Worm (Caenorhabditis elegans) whole organism, late embryonic: ENCODE measurements around the gene E02H9.9.

Source experiments
- F13H6.1 ChIP-seq: sonication (generic microtip); optimal IDR thresholded peaks from 2 replicates; lab custom pipeline; 2016; ENCODE audit warnings: missing genetic modification characterization, missing compliant biosample characterization
- K02D7.2 ChIP-seq: sonication (generic microtip); optimal IDR thresholded peaks from 2 replicates; lab custom pipeline; 2017; ENCODE audit warnings: mild to moderate bottlenecking, missing genetic modification characterization, missing compliant biosample characterization
- K09A11.1 ChIP-seq: sonication (generic microtip); optimal IDR thresholded peaks from 2 replicates; lab custom pipeline; 2017; ENCODE audit warnings: antibody characterized with exemption, mild to moderate bottlenecking, missing genetic modification characterization, missing compliant biosample characterization; ENCODE audit not compliant: insufficient read depth
- T23F11.4 ChIP-seq: fragments of 200-800 bp; sonication (Bioruptor generic); optimal IDR thresholded peaks from 2 replicates; lab custom pipeline; 2018; ENCODE audit warnings: mild to moderate bottlenecking, missing genetic modification characterization, missing compliant biosample characterization
- ceh-14 ChIP-seq: sonication (generic microtip); optimal IDR thresholded peaks from 2 replicates; lab custom pipeline; 2016; ENCODE audit warnings: missing genotype, missing genetic modification characterization, missing compliant biosample characterization
- ceh-19 ChIP-seq: fragments of 200-800 bp; sonication (Bioruptor generic); optimal IDR thresholded peaks from 2 replicates; lab custom pipeline; 2018; ENCODE audit warnings: mild to moderate bottlenecking, missing genetic modification characterization, missing compliant biosample characterization
- ceh-30 ChIP-seq: fragments of 150-350 bp; optimal IDR thresholded peaks from 2 replicates; lab custom pipeline; 2014; ENCODE audit warnings: missing biosample characterization, missing genetic modification characterization
- ceh-31 ChIP-seq: sonication (generic microtip); optimal IDR thresholded peaks from 2 replicates; lab custom pipeline; 2016; ENCODE audit warnings: missing genetic modification characterization, missing compliant biosample characterization
- ceh-34 ChIP-seq: sonication (generic microtip); optimal IDR thresholded peaks from 2 replicates; lab custom pipeline; 2016; ENCODE audit warnings: mild to moderate bottlenecking, missing genetic modification characterization, missing compliant biosample characterization
- ceh-45 ChIP-seq: fragments of 200-800 bp; sonication (Bioruptor generic); IDR thresholded peaks from 2 replicates; pipeline ENCODE4 v1.3.6; 2022; ENCODE audit warnings: missing genetic modification reagents, missing genetic modification characterization, missing compliant biosample characterization
- ceh-48 ChIP-seq: sonication (generic microtip); optimal IDR thresholded peaks from 2 replicates; lab custom pipeline; 2016; ENCODE audit warnings: missing genetic modification characterization, inconsistent platforms, missing compliant biosample characterization
- dmd-4 ChIP-seq: sonication (generic microtip); optimal IDR thresholded peaks from 2 replicates; lab custom pipeline; 2016; ENCODE audit warnings: borderline replicate concordance, missing genetic modification characterization, missing compliant biosample characterization
- dve-1 ChIP-seq: sonication (generic microtip); optimal IDR thresholded peaks from 2 replicates; lab custom pipeline; 2017; ENCODE audit warnings: antibody characterized with exemption, mild to moderate bottlenecking, missing genetic modification characterization, missing compliant biosample characterization
- elt-4 ChIP-seq: sonication (generic microtip); optimal IDR thresholded peaks from 2 replicates; lab custom pipeline; 2016; ENCODE audit warnings: missing genetic modification characterization, missing compliant biosample characterization
- ets-4 ChIP-seq: sonication (generic microtip); optimal IDR thresholded peaks from 2 replicates; lab custom pipeline; 2016; ENCODE audit warnings: missing genetic modification characterization, missing compliant biosample characterization
- gmeb-2 ChIP-seq: sonication (generic microtip); optimal IDR thresholded peaks from 2 replicates; lab custom pipeline; 2016; ENCODE audit warnings: missing genetic modification characterization, inconsistent platforms, missing compliant biosample characterization
- hlh-6 ChIP-seq: sonication (generic microtip); optimal IDR thresholded peaks from 2 replicates; lab custom pipeline; 2016; ENCODE audit warnings: missing genotype, missing genetic modification characterization, missing compliant biosample characterization
- hlh-8 ChIP-seq: sonication (generic microtip); optimal IDR thresholded peaks from 2 replicates; lab custom pipeline; 2016; ENCODE audit warnings: missing genotype, missing genetic modification characterization, missing compliant biosample characterization
- mec-3 ChIP-seq: sonication (generic microtip); optimal IDR thresholded peaks from 2 replicates; lab custom pipeline; 2016; ENCODE audit warnings: borderline replicate concordance, missing genetic modification characterization, missing compliant biosample characterization
- nfya-1 ChIP-seq: sonication (generic microtip); optimal IDR thresholded peaks from 2 replicates; lab custom pipeline; 2017; ENCODE audit warnings: missing genetic modification characterization, mild to moderate bottlenecking, missing compliant biosample characterization, antibody characterized with exemption, moderate library complexity
- npax-4 ChIP-seq: sonication (generic microtip); optimal IDR thresholded peaks from 2 replicates; lab custom pipeline; 2016; ENCODE audit warnings: missing genetic modification characterization, missing compliant biosample characterization
- odd-2 ChIP-seq: sonication (generic microtip); optimal IDR thresholded peaks from 2 replicates; lab custom pipeline; 2017; ENCODE audit warnings: antibody characterized with exemption, mild to moderate bottlenecking, missing genetic modification characterization, missing compliant biosample characterization
- pag-3 ChIP-seq: sonication (generic microtip); optimal IDR thresholded peaks from 2 replicates; lab custom pipeline; 2016; ENCODE audit warnings: missing compliant biosample characterization, missing genetic modification characterization, borderline replicate concordance
- pha-4 ChIP-seq: fragments of 150-350 bp; optimal IDR thresholded peaks from 2 replicates; lab custom pipeline; 2018; ENCODE audit warnings: missing biosample characterization, missing genetic modification reagents, missing genetic modification characterization
- ref-2 ChIP-seq: sonication (generic microtip); optimal IDR thresholded peaks from 2 replicates; lab custom pipeline; 2016; ENCODE audit warnings: missing genetic modification characterization, missing compliant biosample characterization
- tbx-2 ChIP-seq: sonication (generic microtip); optimal IDR thresholded peaks from 2 replicates; lab custom pipeline; 2016; ENCODE audit warnings: missing genetic modification characterization, missing compliant biosample characterization
- ttx-3 ChIP-seq: sonication (generic microtip); optimal IDR thresholded peaks from 2 replicates; lab custom pipeline; 2016; ENCODE audit warnings: missing genetic modification reagents, missing genetic modification characterization, missing compliant biosample characterization
- unc-3 ChIP-seq, 2 experiments: fragments of 200-800 bp in 1 of 2; sonication (Bioruptor generic) in 1 of 2; sonication (generic microtip) in 1 of 2; conservative IDR thresholded peaks in 1 of 2; optimal IDR thresholded peaks in 1 of 2; 2 replicates each; pipeline versions ENCODE4 v1.3.6 to Lab custom; 2016 to 2022; ENCODE audit warnings: missing compliant biosample characterization in 2 of 2, missing genetic modification characterization in 2 of 2, missing genetic modification reagents in 1 of 2
- unc-42 ChIP-seq: sonication (generic microtip); optimal IDR thresholded peaks from 2 replicates; lab custom pipeline; 2016; ENCODE audit warnings: missing genotype, missing genetic modification characterization, missing compliant biosample characterization
- unc-55 ChIP-seq: sonication (generic microtip); optimal IDR thresholded peaks from 2 replicates; lab custom pipeline; 2017; ENCODE audit warnings: missing biosample characterization, missing genetic modification reagents, missing genetic modification characterization
- ztf-16 ChIP-seq: sonication (generic microtip); optimal IDR thresholded peaks from 2 replicates; lab custom pipeline; 2017; ENCODE audit warnings: missing genetic modification characterization, missing compliant biosample characterization

E02H9.9 gene

ce11 chrIII:2426122-2426521 is 42.0 kb downstream of the E02H9.9 start, which contains the start of gene W04B5.8:
TSS of gene W04B5.8 (plus strand) at chrIII:2426316.
- TF ChIP-seq tbx-2 (tag; lab: Kevin White, UChicago): peak; percentile 17
- TF ChIP-seq hlh-6 (tag; lab: Kevin White, UChicago): no peak
- no peak for TF ChIP-seq K02D7.2
- TF ChIP-seq nfya-1: peak; percentile 40
- no peak for TF ChIP-seq K09A11.1 (tag; lab: Kevin White, UChicago)
- no peak for TF ChIP-seq ttx-3 (tag; lab: Kevin White, UChicago)
- peak; percentile 11 for TF ChIP-seq unc-42 (tag; lab: Kevin White, UChicago)
- no peak for TF ChIP-seq dve-1 (tag; lab: Kevin White, UChicago)
- no peak for TF ChIP-seq F13H6.1 (tag; lab: Kevin White, UChicago)
- no peak for TF ChIP-seq npax-4 (tag; lab: Kevin White, UChicago)
- peak; percentile 52 for TF ChIP-seq unc-55
- peak; percentile 50 for TF ChIP-seq ceh-31 (tag; lab: Kevin White, UChicago)
- TF ChIP-seq ceh-48 (tag; lab: Kevin White, UChicago): peak; percentile 76

ce11 chrIII:2424783-2425329 is 43.2 kb downstream of the E02H9.9 start:
- TF ChIP-seq dmd-4 (tag; lab: Kevin White, UChicago) (no peak), ref-2 (no peak), pag-3 (tag; lab: Kevin White, UChicago) (no peak), pha-4 (tag; lab: Kevin White, UChicago) (no peak), ceh-45 (GFP tag; lab: Robert Waterston, UW) (no peak), ceh-30 (no peak), gmeb-2 (tag; lab: Kevin White, UChicago) (no peak), ceh-31 (tag; lab: Kevin White, UChicago) (peak; percentile 7)

ce11 chrIII:2423638-2424037 is 44.5 kb downstream of the E02H9.9 start:
- TF ChIP-seq ceh-48 (tag; lab: Kevin White, UChicago) (peak; percentile 6), ceh-30 (no peak), ceh-19 (no peak), K09A11.1 (tag; lab: Kevin White, UChicago) (no peak), mec-3 (no peak), nfya-1 (no peak)

- no peak for TF ChIP-seq ceh-14 (tag; lab: Kevin White, UChicago)
- TF ChIP-seq hlh-8 (tag; lab: Kevin White, UChicago): no peak
Measured at ce11 chrIII:2421226-2421625, 46.9 kb downstream of the E02H9.9 start.

ce11 chrIII:2419504-2419903 is 48.6 kb downstream of the E02H9.9 start:
- no peak for TF ChIP-seq ceh-34
- no peak for TF ChIP-seq T23F11.4 (GFP tag; lab: Kevin White, UChicago)
- no peak for TF ChIP-seq unc-3 (GFP tag; conservative IDR thresholded peaks at IDR 0.05; lab: Robert Waterston, UW)
- no peak for TF ChIP-seq unc-3 (tag; optimal IDR thresholded peaks at IDR 0.05; lab: Kevin White, UChicago)
- peak; percentile 59 for TF ChIP-seq ceh-48 (tag; lab: Kevin White, UChicago)

- TF ChIP-seq ref-2 (no peak), ceh-45 (GFP tag; lab: Robert Waterston, UW) (no peak), pha-4 (tag; lab: Kevin White, UChicago) (no peak), ceh-34 (no peak), nfya-1 (no peak), ztf-16 (tag; lab: Kevin White, UChicago) (no peak), elt-4 (tag; lab: Kevin White, UChicago) (no peak), odd-2 (no peak), ttx-3 (tag; lab: Kevin White, UChicago) (no peak), ets-4 (no peak)
Measured at ce11 chrIII:2418981-2419380, 49.1 kb downstream of the E02H9.9 start.
